Worm (Caenorhabditis elegans) whole organism, L2 larva: ENCODE results near the gene cest-2.1.

Experiments
- C34F6.9 ChIP-seq: fragments of 150-350 bp; optimal IDR thresholded peaks from 2 replicates; lab custom pipeline; 2014; ENCODE audit warnings: missing biosample characterization, missing genetic modification characterization
- F13H6.1 ChIP-seq: sonication (generic microtip); optimal IDR thresholded peaks from 2 replicates; lab custom pipeline; 2016; ENCODE audit warnings: missing genetic modification characterization, missing compliant biosample characterization
- R02D3.7 ChIP-seq: fragments of 150-350 bp; optimal IDR thresholded peaks from 2 replicates; lab custom pipeline; 2014; ENCODE audit warnings: missing biosample characterization, missing genetic modification characterization
- Y55F3AM.14 ChIP-seq: fragments of 200-800 bp; sonication (Bioruptor generic); optimal IDR thresholded peaks from 2 replicates; lab custom pipeline; 2018; ENCODE audit warnings: mild to moderate bottlenecking, missing genetic modification characterization, missing compliant biosample characterization
- ZK546.5 ChIP-seq: sonication (generic microtip); optimal IDR thresholded peaks from 2 replicates; lab custom pipeline; 2017; ENCODE audit warnings: missing biosample characterization, missing genetic modification characterization
- alr-1 ChIP-seq: fragments of 150-350 bp; optimal IDR thresholded peaks from 2 replicates; lab custom pipeline; 2014; ENCODE audit warnings: missing biosample characterization, missing genetic modification characterization
- aly-2 ChIP-seq: fragments of 150-350 bp; optimal IDR thresholded peaks from 2 replicates; lab custom pipeline; 2014; ENCODE audit warnings: missing biosample characterization, missing genetic modification characterization
- ama-1 ChIP-seq: fragments of 150-350 bp; optimal IDR thresholded peaks from 2 replicates; lab custom pipeline; 2018; ENCODE audit warnings: inconsistent platforms
- blmp-1 ChIP-seq: sonication (generic microtip); optimal IDR thresholded peaks from 2 replicates; lab custom pipeline; 2017; ENCODE audit warnings: missing genetic modification characterization, mild to moderate bottlenecking, missing compliant biosample characterization, antibody characterized with exemption, moderate library complexity; ENCODE audit not compliant: insufficient read depth
- ceh-16 ChIP-seq: fragments of 150-350 bp; optimal IDR thresholded peaks from 2 replicates; lab custom pipeline; 2014; ENCODE audit warnings: missing biosample characterization, missing genetic modification characterization
- ceh-82 ChIP-seq: fragments of 150-350 bp; optimal IDR thresholded peaks from 2 replicates; lab custom pipeline; 2014; ENCODE audit warnings: missing biosample characterization, missing genetic modification characterization
- crh-2 ChIP-seq: sonication (generic microtip); optimal IDR thresholded peaks from 2 replicates; lab custom pipeline; 2017; ENCODE audit warnings: missing biosample characterization, missing genetic modification characterization
- dmd-4 ChIP-seq: sonication (generic microtip); optimal IDR thresholded peaks from 2 replicates; lab custom pipeline; 2017; ENCODE audit warnings: missing biosample characterization, missing genetic modification characterization
- egl-27 ChIP-seq: sonication (generic microtip); optimal IDR thresholded peaks from 3 replicates; lab custom pipeline; 2017; ENCODE audit warnings: missing biosample characterization, missing genetic modification reagents, missing genetic modification characterization
- elt-1 ChIP-seq: fragments of 150-350 bp; optimal IDR thresholded peaks from 2 replicates; lab custom pipeline; 2014; ENCODE audit warnings: missing biosample characterization, missing genetic modification characterization
- elt-3 ChIP-seq: sonication (generic microtip); optimal IDR thresholded peaks from 2 replicates; lab custom pipeline; 2017; ENCODE audit warnings: missing biosample characterization, missing genetic modification characterization
- fos-1 ChIP-seq: fragments of 150-350 bp; optimal IDR thresholded peaks from 2 replicates; lab custom pipeline; 2014; ENCODE audit warnings: missing biosample characterization, missing genetic modification characterization
- gmeb-1 ChIP-seq: fragments of 150-350 bp; optimal IDR thresholded peaks from 2 replicates; lab custom pipeline; 2014; ENCODE audit warnings: missing biosample characterization, missing genetic modification characterization
- lin-39 ChIP-seq: fragments of 150-350 bp; optimal IDR thresholded peaks from 2 replicates; lab custom pipeline; 2014; ENCODE audit warnings: missing biosample characterization, missing genetic modification reagents, missing genetic modification characterization
- lsy-2 ChIP-seq, 2 experiments: fragments of 150-350 bp in 1 of 2; sonication (generic microtip) in 1 of 2; optimal IDR thresholded peaks; 2 replicates each; lab custom pipeline; 2014 to 2017; ENCODE audit warnings: missing biosample characterization in 2 of 2, missing genetic modification characterization in 2 of 2
- mab-5 ChIP-seq: fragments of 150-350 bp; optimal IDR thresholded peaks from 2 replicates; lab custom pipeline; 2014; ENCODE audit warnings: missing biosample characterization, missing genetic modification characterization
- mbf-1 ChIP-seq: sonication (generic microtip); optimal IDR thresholded peaks from 2 replicates; lab custom pipeline; 2017; ENCODE audit warnings: missing biosample characterization, missing genetic modification characterization
- mdl-1 ChIP-seq, 2 experiments: fragments of 150-350 bp in 1 of 2; sonication (generic microtip) in 1 of 2; optimal IDR thresholded peaks; 2 replicates each; lab custom pipeline; 2017; ENCODE audit warnings: missing biosample characterization in 2 of 2, missing genetic modification characterization in 2 of 2
- nhr-10 ChIP-seq: sonication (generic microtip); optimal IDR thresholded peaks from 2 replicates; lab custom pipeline; 2017; ENCODE audit warnings: missing biosample characterization, missing genetic modification characterization
- nhr-11 ChIP-seq: fragments of 150-350 bp; optimal IDR thresholded peaks from 2 replicates; lab custom pipeline; 2014; ENCODE audit warnings: missing biosample characterization, missing genetic modification characterization
- nhr-12 ChIP-seq: fragments of 150-350 bp; optimal IDR thresholded peaks from 2 replicates; lab custom pipeline; 2014; ENCODE audit warnings: missing biosample characterization, missing genetic modification characterization
- nhr-129 ChIP-seq: fragments of 150-350 bp; optimal IDR thresholded peaks from 2 replicates; lab custom pipeline; 2014; ENCODE audit warnings: missing biosample characterization, missing genetic modification characterization
- nhr-21 ChIP-seq: fragments of 150-350 bp; optimal IDR thresholded peaks from 2 replicates; lab custom pipeline; 2014; ENCODE audit warnings: missing biosample characterization, missing genetic modification characterization
- nhr-237 ChIP-seq: fragments of 150-350 bp; optimal IDR thresholded peaks from 2 replicates; lab custom pipeline; 2014; ENCODE audit warnings: missing biosample characterization, missing genetic modification characterization
- nhr-25 ChIP-seq: fragments of 150-350 bp; sonication (generic microtip); optimal IDR thresholded peaks from 3 replicates; lab custom pipeline; 2014; ENCODE audit warnings: missing biosample characterization, missing genetic modification characterization
- nhr-6 ChIP-seq: fragments of 150-350 bp; optimal IDR thresholded peaks from 2 replicates; lab custom pipeline; 2014; ENCODE audit warnings: missing biosample characterization, missing genetic modification characterization
- nhr-77 ChIP-seq: fragments of 150-350 bp; optimal IDR thresholded peaks from 2 replicates; lab custom pipeline; 2014; ENCODE audit warnings: missing biosample characterization, missing genetic modification characterization
- peb-1 ChIP-seq: fragments of 150-350 bp; optimal IDR thresholded peaks from 2 replicates; lab custom pipeline; 2014; ENCODE audit warnings: missing biosample characterization, missing genetic modification characterization
- sem-4 ChIP-seq: fragments of 150-350 bp; optimal IDR thresholded peaks from 2 replicates; lab custom pipeline; 2014; ENCODE audit warnings: missing biosample characterization, missing genetic modification reagents, missing genetic modification characterization
- skn-1 ChIP-seq: sonication (generic microtip); optimal IDR thresholded peaks from 2 replicates; lab custom pipeline; 2017; ENCODE audit warnings: missing biosample characterization, missing genetic modification characterization
- sma-3 ChIP-seq: sonication (generic microtip); optimal IDR thresholded peaks from 2 replicates; lab custom pipeline; 2016; ENCODE audit warnings: missing genetic modification reagents, missing genetic modification characterization, missing compliant biosample characterization
- sma-9 ChIP-seq, 2 experiments: fragments of 150-350 bp in 1 of 2; sonication (generic microtip) in 1 of 2; optimal IDR thresholded peaks; 2 replicates each; lab custom pipeline; 2014 to 2016; ENCODE audit warnings: missing genetic modification characterization in 2 of 2, mild to moderate bottlenecking in 1 of 2, missing biosample characterization in 1 of 2, missing compliant biosample characterization in 1 of 2, missing genetic modification reagents in 1 of 2, moderate library complexity in 1 of 2
- snpc-4 ChIP-seq: fragments of 150-350 bp; optimal IDR thresholded peaks from 2 replicates; lab custom pipeline; 2014; ENCODE audit warnings: missing biosample characterization, missing genetic modification characterization
- unc-55 ChIP-seq: fragments of 150-350 bp; sonication (generic microtip); optimal IDR thresholded peaks from 3 replicates; lab custom pipeline; 2014; ENCODE audit warnings: missing biosample characterization, missing genetic modification reagents, missing genetic modification characterization
- unc-62 ChIP-seq: fragments of 150-350 bp; optimal IDR thresholded peaks from 2 replicates; lab custom pipeline; 2014; ENCODE audit warnings: missing biosample characterization, missing genetic modification reagents, missing genetic modification characterization
- zag-1 ChIP-seq: fragments of 150-350 bp; optimal IDR thresholded peaks from 2 replicates; lab custom pipeline; 2014; ENCODE audit warnings: missing biosample characterization, missing genetic modification characterization
- ztf-1 ChIP-seq: fragments of 200-800 bp; sonication (Bioruptor generic); conservative IDR thresholded peaks from 2 replicates; pipeline ENCODE4 v1.3.6; 2022; ENCODE audit warnings: missing genetic modification characterization, missing compliant biosample characterization
- ztf-11 ChIP-seq: sonication (generic microtip); optimal IDR thresholded peaks from 2 replicates; lab custom pipeline; 2017; ENCODE audit warnings: missing biosample characterization, missing genetic modification characterization
- ztf-4 ChIP-seq: fragments of 150-350 bp; optimal IDR thresholded peaks from 2 replicates; lab custom pipeline; 2014; ENCODE audit warnings: missing biosample characterization, missing genetic modification characterization

cest-2.1 gene

ce11 chrV:14143634-14144033 is 27.6 kb downstream of the cest-2.1 start:
- TF ChIP-seq mdl-1 (tag; optimal IDR thresholded peaks at IDR 0.05; lab: Kevin White, UChicago) (peak in 1 of 2 experiments; percentile 9), ztf-1 (GFP tag; lab: Robert Waterston, UW) (no peak), peb-1 (tag; lab: Kevin White, UChicago) (no peak), sma-9 (GFP tag; optimal IDR thresholded peaks at IDR 0.05; lab: Kevin White, UChicago) (peak; percentile 72), sma-9 (tag; optimal IDR thresholded peaks at IDR 0.05; lab: Kevin White, UChicago) (no peak), crh-2 (tag; lab: Kevin White, UChicago) (no peak), dmd-4 (no peak), fos-1 (tag; lab: Kevin White, UChicago) (no peak), skn-1 (no peak), lin-39 (tag; lab: Kevin White, UChicago) (no peak), aly-2 (tag; lab: Kevin White, UChicago) (no peak), nhr-129 (tag; lab: Kevin White, UChicago) (peak; percentile 39), lsy-2 (tag; optimal IDR thresholded peaks at IDR 0.05; lab: Kevin White, UChicago) (peak; percentile 8 to 67), ceh-16 (tag; lab: Kevin White, UChicago) (no peak), nhr-25 (tag; lab: Kevin White, UChicago) (no peak), nhr-10 (tag; lab: Kevin White, UChicago) (no peak), gmeb-1 (tag; lab: Kevin White, UChicago) (no peak), ztf-11 (tag; lab: Kevin White, UChicago) (no peak), elt-1 (tag; lab: Kevin White, UChicago) (no peak), unc-55 (GFP tag; lab: Kevin White, UChicago) (peak; percentile 81), C34F6.9 (peak; percentile 82), ama-1 (lab: Kevin White, UChicago) (no peak), mbf-1 (tag; lab: Kevin White, UChicago) (no peak), nhr-12 (no peak), F13H6.1 (peak; percentile 40), snpc-4 (no peak), Y55F3AM.14 (GFP tag; lab: Kevin White, UChicago) (peak; percentile 30), mab-5 (peak; percentile 66), nhr-11 (tag; lab: Kevin White, UChicago) (no peak), R02D3.7 (no peak), ceh-82 (tag; lab: Kevin White, UChicago) (no peak), ZK546.5 (no peak), egl-27 (tag; lab: Kevin White, UChicago) (no peak), blmp-1 (no peak), unc-62 (no peak), nhr-77 (no peak), nhr-237 (tag; lab: Kevin White, UChicago) (peak; percentile 20), sma-3 (GFP tag; lab: Kevin White, UChicago) (no peak)

ce11 chrV:14141846-14142245 is 29.4 kb downstream of the cest-2.1 start:
- TF ChIP-seq unc-62 (no peak), gmeb-1 (tag; lab: Kevin White, UChicago) (no peak), alr-1 (tag; lab: Kevin White, UChicago) (no peak), R02D3.7 (no peak), nhr-237 (tag; lab: Kevin White, UChicago) (no peak), blmp-1 (no peak), lin-39 (tag; lab: Kevin White, UChicago) (no peak), ztf-4 (tag; lab: Kevin White, UChicago) (no peak), nhr-77 (no peak), mab-5 (no peak), nhr-21 (tag; lab: Kevin White, UChicago) (no peak), ztf-1 (GFP tag; lab: Robert Waterston, UW) (no peak), ceh-82 (tag; lab: Kevin White, UChicago) (no peak), ZK546.5 (no peak), nhr-6 (tag; lab: Kevin White, UChicago) (no peak), C34F6.9 (no peak)

ce11 chrV:14140733-14141132 is 30.5 kb downstream of the cest-2.1 start:
- no peak for TF ChIP-seq ceh-16 (tag; lab: Kevin White, UChicago)
- no peak for TF ChIP-seq nhr-129 (tag; lab: Kevin White, UChicago)
- TF ChIP-seq ztf-4 (tag; lab: Kevin White, UChicago): no peak
- no peak for TF ChIP-seq zag-1 (tag; lab: Kevin White, UChicago)
- TF ChIP-seq nhr-237 (tag; lab: Kevin White, UChicago): no peak
- TF ChIP-seq nhr-10 (tag; lab: Kevin White, UChicago): no peak
- peak in 1 of 2 experiments; percentile 21 for TF ChIP-seq lsy-2 (tag; optimal IDR thresholded peaks at IDR 0.05; lab: Kevin White, UChicago)
- TF ChIP-seq R02D3.7: no peak
- TF ChIP-seq sem-4 (tag; lab: Kevin White, UChicago): peak; percentile 58
- no peak for TF ChIP-seq skn-1
- no peak for TF ChIP-seq elt-3 (tag; lab: Kevin White, UChicago)
- no peak for TF ChIP-seq Y55F3AM.14 (GFP tag; lab: Kevin White, UChicago)
- peak; percentile 47 for TF ChIP-seq sma-9 (GFP tag; optimal IDR thresholded peaks at IDR 0.05; lab: Kevin White, UChicago)
- TF ChIP-seq sma-9 (tag; optimal IDR thresholded peaks at IDR 0.05; lab: Kevin White, UChicago): no peak
